Worm (Caenorhabditis elegans) whole organism, L1 larva: ENCODE measurements around the gene M02F4.2.
A peak's percentile ranks its signal among the peaks of the same experiment; 100 is the strongest.

Experiments
- C04F5.9 ChIP-seq: sonication (generic microtip); optimal IDR thresholded peaks from 2 replicates; lab custom pipeline; 2016; ENCODE audit warnings: missing genetic modification characterization, missing compliant biosample characterization
- C16A3.4 ChIP-seq: fragments of 150-350 bp; optimal IDR thresholded peaks from 2 replicates; lab custom pipeline; 2014; ENCODE audit warnings: missing biosample characterization, missing genetic modification characterization
- C34B4.2 ChIP-seq: sonication (generic microtip); optimal IDR thresholded peaks from 2 replicates; lab custom pipeline; 2017; ENCODE audit warnings: mild to moderate bottlenecking, missing genetic modification characterization, missing compliant biosample characterization
- aha-1 ChIP-seq: fragments of 150-350 bp; optimal IDR thresholded peaks from 2 replicates; lab custom pipeline; 2014; ENCODE audit warnings: missing biosample characterization, missing genetic modification characterization
- alr-1 ChIP-seq: fragments of 200-800 bp; sonication (Bioruptor generic); optimal IDR thresholded peaks from 2 replicates; lab custom pipeline; 2018; ENCODE audit warnings: borderline replicate concordance, mild to moderate bottlenecking, missing genetic modification characterization, missing compliant biosample characterization
- aly-2 ChIP-seq: fragments of 150-350 bp; optimal IDR thresholded peaks from 2 replicates; lab custom pipeline; 2014; ENCODE audit warnings: missing biosample characterization, missing genetic modification characterization
- ama-1 ChIP-seq: fragments of 150-350 bp; optimal IDR thresholded peaks from 2 replicates; lab custom pipeline; 2014
- ceh-63 ChIP-seq: fragments of 200-800 bp; sonication (Bioruptor generic); optimal IDR thresholded peaks from 2 replicates; lab custom pipeline; 2018; ENCODE audit warnings: mild to moderate bottlenecking, missing genetic modification characterization, missing compliant biosample characterization
- ceh-82 ChIP-seq, 3 experiments: fragments of 150-350 bp in 1 of 3; sonication (generic microtip) in 2 of 3; optimal IDR thresholded peaks; 2 replicates each; lab custom pipeline; 2014 to 2017; ENCODE audit warnings: missing biosample characterization in 3 of 3, missing genetic modification characterization in 3 of 3
- ceh-88 ChIP-seq: fragments of 200-800 bp; sonication (Bioruptor generic); IDR thresholded peaks from 2 replicates; pipeline ENCODE4 v1.3.6; 2022; ENCODE audit warnings: missing genetic modification characterization, missing compliant biosample characterization
- dpl-1 ChIP-seq, 3 experiments: fragments of 150-350 bp in 2 of 3; sonication (generic microtip) in 1 of 3; optimal IDR thresholded peaks; 2 replicates each; lab custom pipeline; 2014 to 2017; ENCODE audit warnings: missing biosample characterization in 3 of 3, missing genetic modification characterization in 3 of 3, missing genetic modification reagents in 3 of 3
- efl-1 ChIP-seq, 4 experiments: fragments of 150-350 bp; optimal IDR thresholded peaks in 3 of 4; peaks in 1 of 4; 1 replicate in 1 of 4; 2 replicates in 3 of 4; lab custom pipeline; 2014; ENCODE audit warnings: missing biosample characterization in 2 of 4, missing genetic modification characterization in 2 of 4, missing genetic modification reagents in 2 of 4
- egl-27 ChIP-seq, 2 experiments: fragments of 150-350 bp in 1 of 2; sonication (generic microtip); optimal IDR thresholded peaks; 3 replicates each; lab custom pipeline; 2017 to 2018; ENCODE audit warnings: missing biosample characterization in 2 of 2, missing genetic modification characterization in 2 of 2, missing genetic modification reagents in 2 of 2
- elt-2 ChIP-seq: sonication (generic microtip); optimal IDR thresholded peaks from 2 replicates; lab custom pipeline; 2016; ENCODE audit warnings: missing genetic modification characterization, mild to moderate bottlenecking, inconsistent platforms, missing compliant biosample characterization, missing genetic modification reagents
- elt-3 ChIP-seq, 6 experiments: fragments of 150-350 bp in 1 of 6; sonication (generic microtip); optimal IDR thresholded peaks; 2 replicates each; lab custom pipeline; 2017 to 2018; ENCODE audit warnings: missing biosample characterization in 6 of 6, missing genetic modification characterization in 6 of 6, inconsistent platforms in 1 of 6
- fos-1 ChIP-seq: fragments of 150-350 bp; optimal IDR thresholded peaks from 2 replicates; lab custom pipeline; 2014; ENCODE audit warnings: missing biosample characterization, missing genetic modification characterization
- hlh-4 ChIP-seq: sonication (generic microtip); optimal IDR thresholded peaks from 2 replicates; lab custom pipeline; 2016; ENCODE audit warnings: mild to moderate bottlenecking, missing genetic modification characterization, missing compliant biosample characterization
- lin-13 ChIP-seq: fragments of 150-350 bp; optimal IDR thresholded peaks from 2 replicates; lab custom pipeline; 2014; ENCODE audit warnings: missing biosample characterization, missing genetic modification reagents, missing genetic modification characterization
- lin-14 ChIP-seq: fragments of 200-800 bp; sonication (Bioruptor generic); optimal IDR thresholded peaks from 2 replicates; lab custom pipeline; 2018; ENCODE audit warnings: mild to moderate bottlenecking, missing genetic modification characterization, moderate library complexity, missing compliant biosample characterization
- lin-35 ChIP-seq, 2 experiments: fragments of 150-350 bp; optimal IDR thresholded peaks; 2 replicates each; lab custom pipeline; 2014; ENCODE audit warnings: missing biosample characterization in 2 of 2, missing genetic modification characterization in 2 of 2, missing genetic modification reagents in 2 of 2
- lsy-2 ChIP-seq, 2 experiments: fragments of 150-350 bp; optimal IDR thresholded peaks; 2 replicates each; lab custom pipeline; 2014; ENCODE audit warnings: missing biosample characterization in 2 of 2, missing genetic modification characterization in 2 of 2
- mef-2 ChIP-seq: fragments of 150-350 bp; optimal IDR thresholded peaks from 2 replicates; lab custom pipeline; 2014; ENCODE audit warnings: missing biosample characterization, missing genetic modification characterization
- nhr-11 ChIP-seq: fragments of 150-350 bp; optimal IDR thresholded peaks from 2 replicates; lab custom pipeline; 2014; ENCODE audit warnings: missing biosample characterization, missing genetic modification characterization
- nhr-19 ChIP-seq: fragments of 200-800 bp; sonication (Bioruptor generic); conservative IDR thresholded peaks from 2 replicates; pipeline ENCODE4 v1.3.6; 2022; ENCODE audit warnings: missing genetic modification characterization, missing compliant biosample characterization
- nhr-47 ChIP-seq: sonication (generic microtip); optimal IDR thresholded peaks from 2 replicates; lab custom pipeline; 2016; ENCODE audit warnings: mild to moderate bottlenecking, missing genetic modification characterization, moderate library complexity, missing compliant biosample characterization
- nhr-76 ChIP-seq: sonication (generic microtip); optimal IDR thresholded peaks from 2 replicates; lab custom pipeline; 2017; ENCODE audit warnings: missing biosample characterization, missing genetic modification characterization
- nhr-77 ChIP-seq: fragments of 150-350 bp; optimal IDR thresholded peaks from 2 replicates; lab custom pipeline; 2014; ENCODE audit warnings: missing biosample characterization, missing genetic modification characterization
- nhr-84 ChIP-seq: sonication (generic microtip); optimal IDR thresholded peaks from 2 replicates; lab custom pipeline; 2017; ENCODE audit warnings: missing biosample characterization, missing genetic modification characterization
- nhr-85 ChIP-seq: sonication (generic microtip); peaks from one replicate; lab custom pipeline; 2016; ENCODE audit warnings: missing genetic modification characterization, inconsistent platforms, missing compliant biosample characterization
- nhr-90 ChIP-seq: sonication (generic microtip); optimal IDR thresholded peaks from 2 replicates; lab custom pipeline; 2016; ENCODE audit warnings: mild to moderate bottlenecking, missing genetic modification characterization, missing compliant biosample characterization; ENCODE audit not compliant: poor library complexity
- pag-3 ChIP-seq: sonication (generic microtip); optimal IDR thresholded peaks from 2 replicates; lab custom pipeline; 2017; ENCODE audit warnings: missing genetic modification characterization, mild to moderate bottlenecking, missing compliant biosample characterization, antibody characterized with exemption, borderline replicate concordance; ENCODE audit not compliant: insufficient read depth
- pax-3 ChIP-seq: fragments of 200-800 bp; sonication (Bioruptor generic); optimal IDR thresholded peaks from 2 replicates; lab custom pipeline; 2018; ENCODE audit warnings: mild to moderate bottlenecking, missing genetic modification characterization, moderate library complexity, missing compliant biosample characterization
- snpc-4 ChIP-seq: fragments of 150-350 bp; optimal IDR thresholded peaks from 2 replicates; lab custom pipeline; 2014; ENCODE audit warnings: missing biosample characterization, missing genetic modification characterization
- unc-62 ChIP-seq: fragments of 150-350 bp; optimal IDR thresholded peaks from 2 replicates; lab custom pipeline; 2014; ENCODE audit warnings: missing biosample characterization, missing genetic modification reagents, missing genetic modification characterization
- vab-15 ChIP-seq: sonication (generic microtip); optimal IDR thresholded peaks from 2 replicates; lab custom pipeline; 2017; ENCODE audit warnings: missing genotype, mild to moderate bottlenecking, missing genetic modification characterization, missing compliant biosample characterization
- zip-4 ChIP-seq: fragments of 200-800 bp; sonication (Bioruptor generic); optimal IDR thresholded peaks from 2 replicates; lab custom pipeline; 2018; ENCODE audit warnings: mild to moderate bottlenecking, missing genetic modification characterization, moderate library complexity, missing compliant biosample characterization

Gene M02F4.2

ce11 chrX:3067052-3067451, 32.9 kb upstream of the M02F4.2 start:
- TF ChIP-seq lin-35 (GFP tag; optimal IDR thresholded peaks at IDR 0.05; lab: Kevin White, UChicago): no peak
- TF ChIP-seq ceh-88: no peak
- no peak for TF ChIP-seq nhr-84 (tag; lab: Kevin White, UChicago)
- no peak for TF ChIP-seq pag-3 (tag; lab: Kevin White, UChicago)
- no peak for TF ChIP-seq aly-2 (tag; lab: Kevin White, UChicago)
- no peak for TF ChIP-seq C34B4.2
- TF ChIP-seq nhr-76 (tag; lab: Kevin White, UChicago): no peak

ce11 chrX:3063274-3063673, 29.2 kb upstream of the M02F4.2 start, which contains the start of gene ceh-30:
TSS of gene ceh-30 (plus strand) at chrX:3063574.
- TF ChIP-seq ceh-63 (GFP tag; lab: Kevin White, UChicago) (no peak), ama-1 (lab: Kevin White, UChicago) (no peak), vab-15 (tag; lab: Kevin White, UChicago) (no peak), efl-1 (optimal IDR thresholded peaks at IDR 0.05; lab: Kevin White, UChicago) (no peak), efl-1 (GFP tag; optimal IDR thresholded peaks at IDR 0.05 in 1 of 2; lab: Kevin White, UChicago) (peak in 1 of 2 experiments; percentile 13), C04F5.9 (no peak), lsy-2 (tag; optimal IDR thresholded peaks at IDR 0.05; lab: Kevin White, UChicago) (no peak)

ce11 chrX:3061698-3062097, 27.6 kb upstream of the M02F4.2 start:
- TF ChIP-seq lin-14 (GFP tag; lab: Kevin White, UChicago) (no peak), nhr-85 (peak; percentile 4)

- TF ChIP-seq snpc-4 (tag; lab: Kevin White, UChicago) (no peak), fos-1 (tag; lab: Kevin White, UChicago) (no peak), zip-4 (GFP tag; lab: Kevin White, UChicago) (no peak), nhr-47 (no peak), nhr-90 (tag; lab: Kevin White, UChicago) (no peak), nhr-19 (GFP tag; lab: Robert Waterston, UW) (no peak), elt-2 (tag; lab: Kevin White, UChicago) (no peak)
- TF ChIP-seq, all 84 proteins: peak for 0
Measured at ce11 chrX:3059299-3059698, 25.2 kb upstream of the M02F4.2 start, which contains the start of gene rsef-1. TSS of gene rsef-1 (minus strand) at chrX:3059399.

- TF ChIP-seq lin-13: no peak
- TF ChIP-seq efl-1 (optimal IDR thresholded peaks at IDR 0.05; lab: Kevin White, UChicago): no peak
- peak in 1 of 2 experiments; percentile 58 for TF ChIP-seq efl-1 (GFP tag; optimal IDR thresholded peaks at IDR 0.05 in 1 of 2; lab: Kevin White, UChicago)
Measured at ce11 chrX:3057656-3058055, 23.6 kb upstream of the M02F4.2 start.

- TF ChIP-seq snpc-4 (tag; lab: Kevin White, UChicago): peak; percentile 36
- TF ChIP-seq egl-27 (tag; optimal IDR thresholded peaks at IDR 0.05; lab: Kevin White, UChicago): no peak
Measured at ce11 chrX:3056098-3056497, 22.0 kb upstream of the M02F4.2 start.

- TF ChIP-seq elt-2 (tag; lab: Kevin White, UChicago): peak; percentile 19
- TF ChIP-seq efl-1 (optimal IDR thresholded peaks at IDR 0.05; lab: Kevin White, UChicago): no peak
- no peak for TF ChIP-seq efl-1 (GFP tag; optimal IDR thresholded peaks at IDR 0.05 in 1 of 2; lab: Kevin White, UChicago)
- no peak for TF ChIP-seq aha-1 (tag; lab: Kevin White, UChicago)
- TF ChIP-seq unc-62 (GFP tag; lab: Kevin White, UChicago): no peak
Measured at ce11 chrX:3054802-3055201, 20.7 kb upstream of the M02F4.2 start, which contains the start of gene twk-26. TSS of gene twk-26 (minus strand) at chrX:3054824.

ce11 chrX:3054394-3054793, 20.3 kb upstream of the M02F4.2 start:
- no peak for TF ChIP-seq pag-3 (tag; lab: Kevin White, UChicago)
- no peak for TF ChIP-seq aly-2 (tag; lab: Kevin White, UChicago)
- no peak for TF ChIP-seq alr-1 (tag; lab: Kevin White, UChicago)
- no peak for TF ChIP-seq nhr-11 (tag; lab: Kevin White, UChicago)
- no peak for TF ChIP-seq dpl-1 (GFP tag; optimal IDR thresholded peaks at IDR 0.05; lab: Kevin White, UChicago)
- TF ChIP-seq C16A3.4: no peak
- no peak for TF ChIP-seq pax-3 (tag; lab: Kevin White, UChicago)
- TF ChIP-seq ceh-82 (tag; optimal IDR thresholded peaks at IDR 0.05; lab: Kevin White, UChicago): no peak
- no peak for TF ChIP-seq C04F5.9
- no peak for TF ChIP-seq mef-2 (tag; lab: Kevin White, UChicago)
- no peak for TF ChIP-seq aha-1 (tag; lab: Kevin White, UChicago)
- no peak for TF ChIP-seq hlh-4 (tag; lab: Kevin White, UChicago)
- no peak for TF ChIP-seq elt-3 (tag; optimal IDR thresholded peaks at IDR 0.05; lab: Kevin White, UChicago)
- TF ChIP-seq snpc-4 (tag; lab: Kevin White, UChicago): no peak
- TF ChIP-seq nhr-77 (tag; lab: Kevin White, UChicago): no peak
- no peak for TF ChIP-seq vab-15 (tag; lab: Kevin White, UChicago)
